Worm (Caenorhabditis elegans) whole organism, L2 larva: ENCODE measurements around the gene W07E6.5.

Source experiments
- aly-2 ChIP-seq: fragments of 150-350 bp; optimal IDR thresholded peaks from 2 replicates; lab custom pipeline; 2014; ENCODE audit warnings: missing biosample characterization, missing genetic modification characterization
- ama-1 ChIP-seq: fragments of 150-350 bp; optimal IDR thresholded peaks from 2 replicates; lab custom pipeline; 2018; ENCODE audit warnings: inconsistent platforms
- ceh-16 ChIP-seq: fragments of 150-350 bp; optimal IDR thresholded peaks from 2 replicates; lab custom pipeline; 2014; ENCODE audit warnings: missing biosample characterization, missing genetic modification characterization
- nhr-11 ChIP-seq: fragments of 150-350 bp; optimal IDR thresholded peaks from 2 replicates; lab custom pipeline; 2014; ENCODE audit warnings: missing biosample characterization, missing genetic modification characterization
- nhr-6 ChIP-seq: fragments of 150-350 bp; optimal IDR thresholded peaks from 2 replicates; lab custom pipeline; 2014; ENCODE audit warnings: missing biosample characterization, missing genetic modification characterization
- ztf-4 ChIP-seq: fragments of 150-350 bp; optimal IDR thresholded peaks from 2 replicates; lab custom pipeline; 2014; ENCODE audit warnings: missing biosample characterization, missing genetic modification characterization

DNA sequence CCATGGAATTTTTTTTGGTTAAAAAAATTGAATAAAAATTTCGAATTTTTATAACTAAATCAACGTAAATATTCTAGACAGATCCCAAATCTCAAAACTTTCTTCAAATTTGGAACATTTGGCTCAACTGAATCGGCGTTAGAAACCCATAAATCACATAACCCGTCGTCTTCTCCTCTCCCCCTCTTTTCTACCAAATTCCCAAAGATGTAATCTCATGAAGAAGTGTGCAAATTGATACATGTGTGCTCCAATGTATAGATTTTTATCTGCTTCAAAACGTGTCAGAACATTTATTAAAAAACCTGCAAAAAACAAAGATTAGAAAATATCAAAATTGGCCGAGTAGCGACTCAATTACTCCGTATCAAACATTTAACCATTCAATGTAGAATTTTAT is 39.3 kb downstream of the W07E6.5 start:
- TF ChIP-seq nhr-6 (tag; lab: Kevin White, UChicago) (no peak), nhr-11 (no peak), aly-2 (tag; lab: Kevin White, UChicago) (no peak), ceh-16 (tag; lab: Kevin White, UChicago) (no peak), ztf-4 (tag; lab: Kevin White, UChicago) (no peak), ama-1 (lab: Kevin White, UChicago) (no peak)
